Worm (Caenorhabditis elegans) whole organism, L2 larva: Measurements from ENCODE around the gene cyk-4.

Experiments used
- F13H6.1 ChIP-seq: sonication (generic microtip); optimal IDR thresholded peaks from 2 replicates; lab custom pipeline; 2016; ENCODE audit warnings: missing genetic modification characterization, missing compliant biosample characterization
- ama-1 ChIP-seq: fragments of 150-350 bp; optimal IDR thresholded peaks from 2 replicates; lab custom pipeline; 2018; ENCODE audit warnings: inconsistent platforms
- ceh-16 ChIP-seq: fragments of 150-350 bp; optimal IDR thresholded peaks from 2 replicates; lab custom pipeline; 2014; ENCODE audit warnings: missing biosample characterization, missing genetic modification characterization
- gmeb-1 ChIP-seq: fragments of 150-350 bp; optimal IDR thresholded peaks from 2 replicates; lab custom pipeline; 2014; ENCODE audit warnings: missing biosample characterization, missing genetic modification characterization
- nhr-23 ChIP-seq: fragments of 150-350 bp; optimal IDR thresholded peaks from 2 replicates; lab custom pipeline; 2014; ENCODE audit warnings: missing biosample characterization, missing genetic modification reagents, missing genetic modification characterization

DNA sequence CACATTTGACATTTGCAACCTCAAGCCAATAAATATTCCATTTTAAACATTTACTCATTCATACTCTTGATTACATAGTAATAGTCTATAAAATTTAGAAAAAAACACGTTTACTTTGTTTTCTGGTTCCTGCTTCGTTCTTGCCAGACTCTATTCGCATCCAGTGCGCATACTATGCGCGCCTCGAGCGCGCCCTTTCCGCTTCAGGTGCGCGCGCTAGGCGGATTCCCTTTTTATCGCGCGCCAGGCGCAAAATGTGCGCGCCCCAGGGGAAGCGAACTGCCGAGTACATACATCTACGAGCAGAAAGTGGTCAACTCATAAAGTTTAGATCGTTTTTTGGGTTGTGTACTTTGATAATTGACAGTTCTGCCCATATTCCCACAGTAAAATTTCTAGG lies 29.6 kb downstream of the cyk-4 start:
- TF ChIP-seq F13H6.1 (tag; lab: Kevin White, UChicago) (no peak), nhr-23 (tag; lab: Kevin White, UChicago) (no peak), ceh-16 (tag; lab: Kevin White, UChicago) (no peak), ama-1 (lab: Kevin White, UChicago) (no peak), gmeb-1 (tag; lab: Kevin White, UChicago) (no peak)
